Fruit fly (Drosophila melanogaster) whole organism: ENCODE measurements around the gene eIF3e.
A peak's percentile ranks its signal among the peaks of the same experiment; 100 is the strongest.

Experiments used
- CG8478 ChIP-seq: fragments of >200 bp; optimal IDR thresholded peaks from 2 replicates; lab custom pipeline; 2018; ENCODE audit warnings: inconsistent platforms
- Dll ChIP-seq: fragments of >200 bp; optimal IDR thresholded peaks from 2 replicates; lab custom pipeline; 2017
- EcR ChIP-seq, 2 experiments: fragments of >200 bp; optimal IDR thresholded peaks; 2 replicates each; lab custom pipeline; 2017; ENCODE audit warnings: missing biosample characterization in 2 of 2, missing genetic modification characterization in 2 of 2, missing genetic modification reagents in 2 of 2
- pan ChIP-seq: fragments of >200 bp; optimal IDR thresholded peaks from 2 replicates; lab custom pipeline; 2017
- psq ChIP-seq: fragments of >200 bp; optimal IDR thresholded peaks from 2 replicates; lab custom pipeline; 2017
- usp ChIP-seq: fragments of >200 bp; optimal IDR thresholded peaks from 2 replicates; lab custom pipeline; 2017; ENCODE audit warnings: missing biosample characterization, missing genetic modification characterization, mixed read lengths

Gene eIF3e

dm6 chr3L:16805806-16806719, 19.3 kb upstream of the eIF3e start:
- TF ChIP-seq Dll (lab: Kevin White, UChicago) (no peak), EcR (GFP tag; optimal IDR thresholded peaks at IDR 0.05; lab: Kevin White, UChicago) (peak in 1 of 2 experiments; percentile 6)

DNA sequence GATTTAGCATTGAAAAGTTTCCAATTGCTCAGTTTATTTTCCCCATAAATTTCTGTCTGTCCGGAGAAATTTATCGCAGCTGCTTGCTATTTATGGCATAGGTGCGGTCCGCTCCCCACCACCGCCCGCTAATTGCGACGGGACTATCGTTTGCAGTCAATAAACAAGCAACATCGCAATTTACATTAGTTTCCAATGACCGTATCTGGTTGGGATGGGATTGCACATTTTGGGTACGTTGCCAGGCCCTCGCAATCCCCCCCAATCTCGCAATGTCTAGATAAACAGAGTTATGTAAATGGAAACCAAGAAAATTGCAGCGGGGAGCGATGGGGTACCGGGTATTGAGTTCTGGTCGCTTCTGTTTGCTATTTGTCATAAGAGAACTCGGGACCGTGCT, 17.9 kb upstream of the eIF3e start, which contains the start of gene nudC:
nudC (plus strand) TSS at position 368 of the 400 bp plus-strand sequence.
- no peak for TF ChIP-seq pan (lab: Kevin White, UChicago)
- no peak for TF ChIP-seq EcR (GFP tag; optimal IDR thresholded peaks at IDR 0.05; lab: Kevin White, UChicago)
- TF ChIP-seq usp = no peak
- no peak for TF ChIP-seq Dll (lab: Kevin White, UChicago)
- TF ChIP-seq CG8478 (lab: Kevin White, UChicago) = no peak
- no peak for TF ChIP-seq psq (lab: Kevin White, UChicago)

- TF ChIP-seq pan (lab: Kevin White, UChicago) (no peak), usp (no peak), CG8478 (lab: Kevin White, UChicago) (no peak), EcR (GFP tag; optimal IDR thresholded peaks at IDR 0.05; lab: Kevin White, UChicago) (no peak)
Measured at dm6 chr3L:16803708-16804350, 17.1 kb upstream of the eIF3e start.

dm6 chr3L:16803273-16803672, 16.5 kb upstream of the eIF3e start:
- TF ChIP-seq psq (lab: Kevin White, UChicago) (no peak), Dll (lab: Kevin White, UChicago) (no peak), CG8478 (lab: Kevin White, UChicago) (no peak), EcR (GFP tag; optimal IDR thresholded peaks at IDR 0.05; lab: Kevin White, UChicago) (no peak), pan (lab: Kevin White, UChicago) (no peak), usp (no peak)

DNA sequence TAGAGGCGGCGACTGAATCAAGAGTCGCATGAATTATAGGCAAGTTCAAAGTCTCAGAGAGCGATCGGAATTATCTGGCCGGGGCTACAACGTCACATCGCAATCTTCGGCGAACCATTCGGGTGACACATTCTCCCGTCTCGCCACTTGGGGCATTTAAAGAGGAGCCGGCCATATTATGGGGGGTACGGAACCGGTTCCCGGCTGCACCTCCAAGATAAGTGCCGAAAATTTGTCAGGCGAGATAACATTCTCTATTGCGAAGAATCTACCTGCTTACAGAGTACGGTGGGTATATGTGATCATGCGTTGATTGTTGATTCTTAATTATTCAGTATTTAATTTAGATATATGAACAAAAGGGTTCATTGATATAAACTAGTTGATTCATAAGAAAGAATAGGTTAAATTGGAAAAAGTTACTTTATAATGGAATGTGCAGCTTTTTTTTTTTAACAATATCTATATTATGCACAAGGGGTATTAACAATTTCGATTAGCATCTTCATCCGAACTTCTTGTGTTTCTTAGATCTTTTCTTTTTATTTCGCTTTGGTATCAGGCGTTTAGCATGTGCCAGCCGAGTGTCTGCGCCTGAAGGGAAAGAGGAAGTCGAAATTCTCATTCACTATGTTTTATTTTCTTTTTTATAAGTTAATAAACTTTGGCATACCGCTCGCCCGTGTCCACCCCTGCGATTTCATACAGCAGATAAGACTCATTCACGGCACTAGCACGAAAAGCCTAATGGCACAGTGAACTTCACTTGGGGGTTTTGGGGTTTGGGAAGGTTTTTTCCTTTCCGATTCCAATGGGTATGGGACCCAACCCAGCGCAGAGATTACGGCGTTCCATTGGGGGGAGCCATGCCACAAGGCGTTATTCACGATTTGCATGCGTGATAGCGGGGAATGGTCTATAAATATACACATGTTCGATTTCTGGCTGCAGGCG, 15.0 kb upstream of the eIF3e start:
- TF ChIP-seq pan (lab: Kevin White, UChicago) (peak; percentile 29), psq (lab: Kevin White, UChicago) (no peak)

- TF ChIP-seq usp (no peak), CG8478 (lab: Kevin White, UChicago) (no peak), pan (lab: Kevin White, UChicago) (no peak), Dll (lab: Kevin White, UChicago) (no peak), EcR (GFP tag; optimal IDR thresholded peaks at IDR 0.05; lab: Kevin White, UChicago) (no peak), psq (lab: Kevin White, UChicago) (no peak)
Measured at dm6 chr3L:16800026-16800425, 13.3 kb upstream of the eIF3e start.

DNA sequence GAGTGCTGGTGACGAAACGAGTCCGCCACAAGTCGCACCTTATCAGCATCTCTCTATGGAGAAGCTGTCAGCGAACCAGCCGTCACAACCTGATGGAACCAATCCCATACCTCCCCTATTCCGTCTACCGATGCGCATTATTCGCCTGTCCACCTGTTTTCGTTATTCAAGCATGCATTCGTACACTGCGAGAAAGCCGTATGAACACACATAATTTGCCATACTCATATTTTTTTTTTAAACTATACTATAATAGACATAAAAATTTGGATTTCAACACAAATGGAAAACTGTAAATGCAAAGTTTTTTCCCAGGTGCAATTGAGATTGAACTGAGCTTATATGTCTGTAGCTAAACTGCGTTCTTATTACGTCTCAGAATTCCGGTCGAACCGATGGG, 9.9 kb upstream of the eIF3e start:
- TF ChIP-seq EcR (GFP tag; optimal IDR thresholded peaks at IDR 0.05; lab: Kevin White, UChicago) (no peak), CG8478 (lab: Kevin White, UChicago) (no peak), usp (no peak), pan (lab: Kevin White, UChicago) (no peak), Dll (lab: Kevin White, UChicago) (no peak), psq (lab: Kevin White, UChicago) (no peak)

dm6 chr3L:16782789-16783188, 4.0 kb downstream of the eIF3e start, which contains the start of gene CG9706:
TSS of gene CG9706 (plus strand) at chr3L:16783010.
- TF ChIP-seq usp (no peak), psq (lab: Kevin White, UChicago) (no peak), CG8478 (lab: Kevin White, UChicago) (no peak), Dll (lab: Kevin White, UChicago) (no peak), pan (lab: Kevin White, UChicago) (no peak), EcR (GFP tag; optimal IDR thresholded peaks at IDR 0.05; lab: Kevin White, UChicago) (no peak)

dm6 chr3L:16782218-16782763, 4.5 kb downstream of the eIF3e start:
- TF ChIP-seq pan (lab: Kevin White, UChicago) (no peak), CG8478 (lab: Kevin White, UChicago) (no peak), Dll (lab: Kevin White, UChicago) (no peak), EcR (GFP tag; optimal IDR thresholded peaks at IDR 0.05; lab: Kevin White, UChicago) (no peak), psq (lab: Kevin White, UChicago) (no peak)

- TF ChIP-seq Dll (lab: Kevin White, UChicago) (no peak), usp (no peak), psq (lab: Kevin White, UChicago) (no peak), pan (lab: Kevin White, UChicago) (no peak), EcR (GFP tag; optimal IDR thresholded peaks at IDR 0.05; lab: Kevin White, UChicago) (no peak), CG8478 (lab: Kevin White, UChicago) (no peak)
Measured at dm6 chr3L:16780317-16780716, 6.4 kb downstream of the eIF3e start.

DNA sequence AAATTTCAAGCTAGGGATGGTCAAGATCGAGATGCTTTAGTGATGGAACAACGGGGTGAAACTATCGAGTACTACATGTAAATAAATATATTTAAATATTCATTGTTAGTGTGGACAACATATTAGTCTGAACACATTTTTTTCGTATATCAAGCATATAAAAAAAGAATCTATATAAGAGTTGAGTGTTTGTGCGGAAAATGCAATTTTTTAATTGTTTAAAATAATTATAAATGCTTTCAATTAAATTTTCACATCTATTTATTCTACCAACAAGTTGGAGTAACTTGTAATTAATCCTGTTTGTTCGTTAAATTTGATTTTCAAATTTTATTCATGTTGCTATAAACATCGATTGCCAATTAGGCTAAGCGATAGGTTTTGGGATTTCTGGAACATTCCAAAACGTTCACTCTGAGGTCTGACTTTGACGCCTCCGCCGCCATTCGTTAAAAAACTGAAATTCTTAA, 7.0 kb downstream of the eIF3e start, which contains the start of the genes mus302 and CG9705:
mus302 (minus strand) TSS at position 33 of the 470 bp plus-strand sequence.
CG9705 (plus strand) TSS at position 397 of the 470 bp plus-strand sequence.
- TF ChIP-seq psq (lab: Kevin White, UChicago) = no peak
- no peak for TF ChIP-seq usp
- TF ChIP-seq EcR (GFP tag; optimal IDR thresholded peaks at IDR 0.05; lab: Kevin White, UChicago) = no peak
- TF ChIP-seq CG8478 (lab: Kevin White, UChicago) = no peak
- no peak for TF ChIP-seq Dll (lab: Kevin White, UChicago)
- TF ChIP-seq pan (lab: Kevin White, UChicago) = no peak
